Worm (Caenorhabditis elegans) whole organism, L3 larva: ENCODE results near the gene C50E3.13.

ENCODE experiments used
- aly-2 ChIP-seq: fragments of 150-350 bp; optimal IDR thresholded peaks from 2 replicates; lab custom pipeline; 2014; ENCODE audit warnings: missing biosample characterization, missing genetic modification characterization
- pha-4 ChIP-seq: fragments of 150-350 bp; optimal IDR thresholded peaks from 2 replicates; lab custom pipeline; 2014; ENCODE audit warnings: missing biosample characterization, missing genetic modification reagents, missing genetic modification characterization

- TF ChIP-seq aly-2 (tag; lab: Kevin White, UChicago): no peak
- no peak for TF ChIP-seq pha-4 (tag; lab: Kevin White, UChicago)
These were observed 7.7 kb upstream of the C50E3.13 start, which contains the start of gene srd-25 for ce11 chrV:7631732-7632131.
